Fruit fly (Drosophila melanogaster) whole organism, adult: ENCODE results near the gene Alg2.

Source experiments
- CG11617 ChIP-seq: fragments of 200-800 bp; sonication (Bioruptor generic); optimal IDR thresholded peaks from 2 replicates; lab custom pipeline; 2017; ENCODE audit warnings: mild to moderate bottlenecking, missing biosample characterization, missing genetic modification reagents, missing genetic modification characterization
- CG1620 ChIP-seq: fragments of 200-800 bp; sonication (Bioruptor generic); optimal IDR thresholded peaks from 2 replicates; lab custom pipeline; 2016; ENCODE audit warnings: missing biosample characterization, missing genetic modification characterization
- CG5204 ChIP-seq: fragments of 200-800 bp; sonication (Bioruptor generic); optimal IDR thresholded peaks from 2 replicates; lab custom pipeline; 2016; ENCODE audit warnings: missing biosample characterization, missing genetic modification characterization
- CG7101 ChIP-seq: fragments of 200-800 bp; sonication (Bioruptor generic); optimal IDR thresholded peaks from 2 replicates; lab custom pipeline; 2018; ENCODE audit warnings: missing biosample characterization, mild to moderate bottlenecking, missing genetic modification characterization, moderate library complexity
- Clk ChIP-seq: fragments of 200-800 bp; sonication (Bioruptor generic); optimal IDR thresholded peaks from 2 replicates; lab custom pipeline; 2017; ENCODE audit warnings: missing biosample characterization, missing genetic modification characterization
- cic ChIP-seq: fragments of 200-800 bp; sonication (Bioruptor generic); optimal IDR thresholded peaks from 2 replicates; lab custom pipeline; 2017; ENCODE audit warnings: missing biosample characterization, mild to moderate bottlenecking, missing genetic modification characterization, moderate library complexity
- cnc ChIP-seq, 2 experiments: fragments of >200 bp; optimal IDR thresholded peaks; 2 replicates each; lab custom pipeline; 2017
- kay ChIP-seq: fragments of 200-800 bp; sonication (Bioruptor generic); peaks from one replicate; lab custom pipeline; 2016; ENCODE audit warnings: missing biosample characterization, missing genetic modification characterization, borderline replicate concordance
- pad ChIP-seq: fragments of 200-800 bp; sonication (Bioruptor generic); optimal IDR thresholded peaks from 3 replicates; lab custom pipeline; 2017; ENCODE audit warnings: missing biosample characterization, missing genetic modification characterization, mild to moderate bottlenecking, moderate library complexity, missing genetic modification reagents
- tj ChIP-seq: fragments of 200-800 bp; sonication (Bioruptor generic); optimal IDR thresholded peaks from 3 replicates; lab custom pipeline; 2017; ENCODE audit warnings: missing biosample characterization, mild to moderate bottlenecking, missing genetic modification characterization, moderate library complexity

- TF ChIP-seq pad (GFP tag; lab: Kevin White, UChicago), result no peak
- TF ChIP-seq CG7101 (tag; lab: Kevin White, UChicago), result no peak
- TF ChIP-seq CG5204, result no peak
- no peak for TF ChIP-seq kay
- TF ChIP-seq cic (GFP tag; lab: Kevin White, UChicago), result no peak
- TF ChIP-seq tj (GFP tag; lab: Kevin White, UChicago), result no peak
- TF ChIP-seq cnc (optimal IDR thresholded peaks at IDR 0.05; lab: Kevin White, UChicago), result no peak
- TF ChIP-seq Clk (GFP tag; lab: Kevin White, UChicago), result no peak
- no peak for TF ChIP-seq CG11617 (GFP tag; lab: Kevin White, UChicago)
- TF ChIP-seq CG1620 (GFP tag; lab: Kevin White, UChicago), result no peak
These were observed 22.6 kb downstream of the Alg2 start, which contains the start of gene Asciz for dm6 chr3L:3166200-3166695.
